Fruit fly (Drosophila melanogaster) whole organism, embryonic: ENCODE measurements around the gene mus301.

ENCODE experiments used
- CG1024 ChIP-seq: fragments of 200-800 bp; sonication (Bioruptor generic); IDR thresholded peaks from 2 replicates; pipeline ENCODE4 v1.3.6; 2022; ENCODE audit warnings: missing biosample characterization, missing genetic modification characterization
- CG10366 ChIP-seq: fragments of 200-800 bp; sonication (Bioruptor generic); IDR thresholded peaks from 2 replicates; pipeline ENCODE4 v1.3.6; 2022; ENCODE audit warnings: missing biosample characterization, missing genetic modification characterization
- CG1233 ChIP-seq: fragments of 200-800 bp; sonication (Bioruptor generic); optimal IDR thresholded peaks from 4 replicates; lab custom pipeline; 2018; ENCODE audit warnings: missing biosample characterization, mild to moderate bottlenecking, missing genetic modification characterization
- CG13287 ChIP-seq: fragments of 200-800 bp; sonication (Bioruptor generic); IDR thresholded peaks from 2 replicates; pipeline ENCODE4 v1.3.6; 2022; ENCODE audit warnings: missing biosample characterization, missing genetic modification characterization; ENCODE audit not compliant: partially characterized antibody
- CG14441 ChIP-seq: fragments of 200-800 bp; sonication (Bioruptor generic); IDR thresholded peaks from 2 replicates; pipeline ENCODE4 v1.3.6; 2022; ENCODE audit warnings: missing biosample characterization, missing genetic modification characterization
- CG17328 ChIP-seq: fragments of 200-800 bp; sonication (Bioruptor generic); IDR thresholded peaks from 2 replicates; pipeline ENCODE4 v1.3.6; 2022; ENCODE audit warnings: missing biosample characterization, missing genetic modification characterization
- CG18011 ChIP-seq: fragments of 200-800 bp; sonication (Bioruptor generic); optimal IDR thresholded peaks from 2 replicates; lab custom pipeline; 2017; ENCODE audit warnings: missing biosample characterization, missing genetic modification characterization, mild to moderate bottlenecking, moderate library complexity, missing genotype
- CG18262 ChIP-seq: fragments of 200-800 bp; optimal IDR thresholded peaks from 3 replicates; lab custom pipeline; 2019; ENCODE audit warnings: missing biosample characterization, mild to moderate bottlenecking, missing genetic modification characterization, moderate library complexity
- CG18764 ChIP-seq: fragments of 200-800 bp; sonication (Bioruptor generic); optimal IDR thresholded peaks from 3 replicates; lab custom pipeline; 2016; ENCODE audit warnings: missing biosample characterization, missing genetic modification characterization
- CG31224 ChIP-seq: fragments of 200-800 bp; sonication (Bioruptor generic); IDR thresholded peaks from 2 replicates; pipeline ENCODE4 v1.3.6; 2022; ENCODE audit warnings: missing biosample characterization, missing genetic modification characterization
- CG34376 ChIP-seq: fragments of 200-800 bp; sonication (Bioruptor generic); optimal IDR thresholded peaks from 2 replicates; lab custom pipeline; 2018; ENCODE audit warnings: missing biosample characterization, mild to moderate bottlenecking, missing genetic modification characterization
- CG3995 ChIP-seq: fragments of 200-800 bp; sonication (Bioruptor generic); optimal IDR thresholded peaks from 3 replicates; lab custom pipeline; 2016; ENCODE audit warnings: missing biosample characterization, missing genetic modification characterization
- CG4730 ChIP-seq: fragments of 200-800 bp; sonication (Bioruptor generic); IDR thresholded peaks from 2 replicates; pipeline ENCODE4 v1.3.6; 2022; ENCODE audit warnings: missing biosample characterization, missing genetic modification characterization
- CG6689 ChIP-seq: fragments of 200-800 bp; sonication (Bioruptor generic); IDR thresholded peaks from 2 replicates; pipeline ENCODE4 v1.3.6; 2022; ENCODE audit warnings: missing biosample characterization, missing genetic modification characterization
- CG6813 ChIP-seq: fragments of 200-800 bp; sonication (Bioruptor generic); optimal IDR thresholded peaks from 2 replicates; lab custom pipeline; 2017; ENCODE audit warnings: missing biosample characterization, missing genetic modification characterization, mild to moderate bottlenecking, moderate library complexity, missing genetic modification reagents
- CG7271 ChIP-seq: fragments of 200-800 bp; sonication (Bioruptor generic); optimal IDR thresholded peaks from 2 replicates; lab custom pipeline; 2018; ENCODE audit warnings: missing biosample characterization, mild to moderate bottlenecking, missing genetic modification characterization, moderate library complexity
- CG7928 ChIP-seq: fragments of 200-800 bp; sonication (Bioruptor generic); optimal IDR thresholded peaks from 2 replicates; lab custom pipeline; 2017; ENCODE audit warnings: missing biosample characterization, mild to moderate bottlenecking, missing genetic modification characterization
- CG9876 ChIP-seq: fragments of 200-800 bp; sonication (Bioruptor generic); optimal IDR thresholded peaks from 2 replicates; lab custom pipeline; 2016; ENCODE audit warnings: missing biosample characterization, missing genetic modification characterization
- CHES-1-like ChIP-seq: fragments of 200-800 bp; sonication (Bioruptor generic); optimal IDR thresholded peaks from 2 replicates; lab custom pipeline; 2016; ENCODE audit warnings: missing biosample characterization, missing genetic modification characterization
- CkIIα-i1 ChIP-seq: fragments of 200-800 bp; sonication (Bioruptor generic); IDR thresholded peaks from 2 replicates; pipeline ENCODE4 v1.3.6; 2022; ENCODE audit warnings: missing biosample characterization, missing genetic modification characterization
- Dll ChIP-seq: fragments of 200-800 bp; sonication (Bioruptor generic); IDR thresholded peaks from 4 replicates; pipeline ENCODE4 v1.3.6; 2022; ENCODE audit warnings: missing biosample characterization, missing genetic modification characterization; ENCODE audit not compliant: partially characterized antibody
- Doc3 ChIP-seq: fragments of 200-800 bp; sonication (Bioruptor generic); IDR thresholded peaks from 3 replicates; pipeline ENCODE4 v1.3.6; 2022; ENCODE audit warnings: missing biosample characterization, missing genetic modification characterization; ENCODE audit not compliant: partially characterized antibody
- Fer3 ChIP-seq: fragments of 200-800 bp; sonication (Bioruptor generic); optimal IDR thresholded peaks from 2 replicates; lab custom pipeline; 2018; ENCODE audit warnings: missing biosample characterization, mild to moderate bottlenecking, missing genetic modification characterization, moderate library complexity
- HLH54F ChIP-seq: fragments of 200-800 bp; sonication (Bioruptor generic); optimal IDR thresholded peaks from 3 replicates; lab custom pipeline; 2016; ENCODE audit warnings: missing biosample characterization, missing genetic modification characterization
- Lhr ChIP-seq: fragments of 200-800 bp; sonication (Bioruptor generic); optimal IDR thresholded peaks from 3 replicates; lab custom pipeline; 2017; ENCODE audit warnings: mild to moderate bottlenecking, missing biosample characterization, missing genetic modification reagents, missing genetic modification characterization
- Lpt ChIP-seq: fragments of >200 bp; optimal IDR thresholded peaks from 2 replicates; lab custom pipeline; 2018; ENCODE audit warnings: missing biosample characterization, missing genetic modification characterization
- Opbp ChIP-seq: fragments of 200-800 bp; sonication (Bioruptor generic); IDR thresholded peaks from 3 replicates; pipeline ENCODE4 v1.3.6; 2022; ENCODE audit warnings: missing biosample characterization, missing genetic modification characterization; ENCODE audit not compliant: partially characterized antibody
- Pdp1 ChIP-seq, 2 experiments: fragments of 200-800 bp; sonication (Bioruptor generic); optimal IDR thresholded peaks; 3 replicates each; lab custom pipeline; 2016; ENCODE audit warnings: missing biosample characterization in 2 of 2, missing genetic modification characterization in 2 of 2, mild to moderate bottlenecking in 1 of 2, moderate library complexity in 1 of 2
- Trl ChIP-seq, 3 experiments: fragments of >200 bp in 2 of 3; fragments of 200-800 bp in 1 of 3; sonication (Bioruptor generic) in 1 of 3; optimal IDR thresholded peaks; 2 replicates in 1 of 3; 3 replicates in 2 of 3; lab custom pipeline; 2016 to 2017; ENCODE audit warnings: missing biosample characterization in 1 of 3, missing genetic modification characterization in 1 of 3
- Xrp1 ChIP-seq: fragments of 200-800 bp; sonication (Bioruptor generic); IDR thresholded peaks from 2 replicates; pipeline ENCODE4 v1.3.6; 2022; ENCODE audit warnings: missing biosample characterization, missing genetic modification characterization
- cato ChIP-seq: fragments of 200-800 bp; sonication (Bioruptor generic); optimal IDR thresholded peaks from 2 replicates; lab custom pipeline; 2016; ENCODE audit warnings: missing biosample characterization, missing genetic modification characterization, borderline replicate concordance
- corto ChIP-seq: fragments of 200-800 bp; sonication (Bioruptor generic); optimal IDR thresholded peaks from 2 replicates; lab custom pipeline; 2016; ENCODE audit warnings: missing biosample characterization, mild to moderate bottlenecking, missing genetic modification characterization, moderate library complexity
- da ChIP-seq: fragments of 200-800 bp; sonication (Bioruptor generic); optimal IDR thresholded peaks from 2 replicates; lab custom pipeline; 2016; ENCODE audit warnings: missing biosample characterization, missing genetic modification characterization
- disco-r ChIP-seq: fragments of 200-800 bp; sonication (Bioruptor generic); optimal IDR thresholded peaks from 2 replicates; lab custom pipeline; 2016; ENCODE audit warnings: missing biosample characterization, missing genetic modification characterization
- emc ChIP-seq: fragments of 200-800 bp; sonication (Bioruptor generic); optimal IDR thresholded peaks from 2 replicates; lab custom pipeline; 2016; ENCODE audit warnings: missing biosample characterization, missing genetic modification characterization
- esg ChIP-seq: fragments of 200-800 bp; sonication (Bioruptor generic); conservative IDR thresholded peaks from 2 replicates; pipeline ENCODE4 v1.3.6; 2022; ENCODE audit warnings: missing biosample characterization, missing genetic modification characterization
- hbn ChIP-seq: fragments of 200-800 bp; sonication (Bioruptor generic); IDR thresholded peaks from 2 replicates; pipeline ENCODE4 v1.3.6; 2022; ENCODE audit warnings: missing biosample characterization, missing genetic modification characterization; ENCODE audit not compliant: partially characterized antibody
- insv ChIP-seq, 2 experiments: fragments of 200-800 bp; sonication (Bioruptor generic); optimal IDR thresholded peaks; 3 replicates each; lab custom pipeline; 2016 to 2018; ENCODE audit warnings: missing biosample characterization in 2 of 2, missing genetic modification characterization in 2 of 2
- kay ChIP-seq: fragments of 200-800 bp; sonication (Bioruptor generic); optimal IDR thresholded peaks from 2 replicates; lab custom pipeline; 2016; ENCODE audit warnings: missing biosample characterization, missing genetic modification characterization
- knrl ChIP-seq: fragments of 200-800 bp; sonication (Bioruptor generic); IDR thresholded peaks from 3 replicates; pipeline ENCODE4 v1.3.6; 2022; ENCODE audit warnings: missing biosample characterization, missing genetic modification characterization; ENCODE audit not compliant: partially characterized antibody
- oc ChIP-seq: fragments of 200-800 bp; sonication (Bioruptor generic); optimal IDR thresholded peaks from 2 replicates; lab custom pipeline; 2018; ENCODE audit warnings: missing biosample characterization, mild to moderate bottlenecking, missing genetic modification characterization, moderate library complexity
- pnt ChIP-seq: fragments of 200-800 bp; sonication (Bioruptor generic); optimal IDR thresholded peaks from 3 replicates; lab custom pipeline; 2016; ENCODE audit warnings: missing biosample characterization, missing genetic modification characterization
- pzg ChIP-seq: fragments of 200-800 bp; sonication (Bioruptor generic); optimal IDR thresholded peaks from 3 replicates; lab custom pipeline; 2018; ENCODE audit warnings: missing biosample characterization, mild to moderate bottlenecking, missing genetic modification characterization, moderate library complexity
- sima ChIP-seq: fragments of 200-800 bp; sonication (Bioruptor generic); optimal IDR thresholded peaks from 2 replicates; lab custom pipeline; 2016; ENCODE audit warnings: missing biosample characterization, missing genetic modification characterization
- stwl ChIP-seq: fragments of 200-800 bp; sonication (Bioruptor generic); optimal IDR thresholded peaks from 3 replicates; lab custom pipeline; 2018; ENCODE audit warnings: missing biosample characterization, mild to moderate bottlenecking, missing genetic modification characterization, moderate library complexity
- tap ChIP-seq: fragments of 200-800 bp; optimal IDR thresholded peaks from 3 replicates; lab custom pipeline; 2019; ENCODE audit warnings: missing biosample characterization, mild to moderate bottlenecking, missing genetic modification characterization, moderate library complexity
- unpg ChIP-seq: fragments of 200-800 bp; sonication (Bioruptor generic); optimal IDR thresholded peaks from 3 replicates; lab custom pipeline; 2018; ENCODE audit warnings: missing biosample characterization, mild to moderate bottlenecking, missing genetic modification characterization, moderate library complexity

The mus301 gene

DNA sequence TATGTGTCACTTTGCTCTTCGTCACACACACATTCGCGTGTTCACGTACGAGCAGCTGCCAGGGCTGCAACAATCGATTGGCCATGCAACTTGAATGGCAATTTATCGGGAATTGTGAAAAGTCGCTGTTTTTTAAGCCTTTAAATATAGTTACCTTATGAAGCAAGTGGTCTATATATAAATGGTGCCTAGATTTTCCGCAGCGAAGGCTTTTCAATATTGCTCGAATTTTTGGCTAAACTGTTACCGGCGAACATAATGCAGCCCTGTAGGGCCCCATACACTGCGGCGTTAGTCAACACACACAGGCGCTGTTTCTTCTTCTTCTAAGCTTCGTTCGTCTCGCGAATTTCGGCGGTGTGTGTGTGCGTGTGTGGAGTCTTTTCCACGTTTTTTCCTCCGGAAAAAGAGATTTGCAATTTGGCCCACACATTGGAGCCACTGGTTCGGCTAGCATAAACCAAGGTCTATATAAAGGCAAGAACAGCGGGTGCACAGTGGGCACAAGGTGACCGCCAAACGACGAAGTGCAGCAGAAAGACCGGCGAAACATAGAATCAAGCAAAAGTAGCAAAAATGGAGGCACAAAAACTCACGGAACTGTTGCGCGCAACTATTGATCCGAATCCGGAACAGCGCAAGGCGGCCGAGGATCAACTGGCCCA lies 21.6 kb upstream of the mus301 start, which contains the start of the genes Arp3 and msk (continued):
- no peak for TF ChIP-seq CG7271
- peak; percentile 62; the same call in 2 of the 3 replicates for TF ChIP-seq knrl (GFP tag; lab: Robert Waterston, UW)
- TF ChIP-seq CG13287 (GFP tag; lab: Robert Waterston, UW): peak; percentile 68
- peak; percentile 99 for TF ChIP-seq CG3995 (GFP tag; lab: Kevin White, UChicago)
- no peak for TF ChIP-seq Lpt (GFP tag; lab: Kevin White, UChicago)
- TF ChIP-seq hbn (GFP tag; lab: Robert Waterston, UW): no peak
- peak; percentile 35; the same call in 2 of the 3 replicates for TF ChIP-seq Doc3 (GFP tag; lab: Robert Waterston, UW)
- peak; percentile 83 for TF ChIP-seq CG9876 (GFP tag; lab: Kevin White, UChicago)
- peak; percentile 60; the same call in 1 of the 2 replicates for TF ChIP-seq CG10366
- TF ChIP-seq CG7928 (GFP tag; lab: Kevin White, UChicago): peak; percentile 100
- TF ChIP-seq stwl (tag; lab: Kevin White, UChicago): peak; percentile 75
- TF ChIP-seq disco-r: peak; percentile 89
- peak; percentile 86 for TF ChIP-seq CG34376 (GFP tag; lab: Kevin White, UChicago)
- peak in 1 of 2 experiments; percentile 13 for TF ChIP-seq Trl (optimal IDR thresholded peaks at IDR 0.05; lab: Kevin White, UChicago)
- TF ChIP-seq Trl (GFP tag; optimal IDR thresholded peaks at IDR 0.05; lab: Kevin White, UChicago): peak; percentile 91
- peak; percentile 56 for TF ChIP-seq CG6689 (GFP tag; lab: Robert Waterston, UW)
- TF ChIP-seq CG17328: peak; percentile 47
- peak; percentile 97 for TF ChIP-seq CHES-1-like (GFP tag; lab: Kevin White, UChicago)
- no peak for TF ChIP-seq CG6813
- TF ChIP-seq oc (tag; lab: Kevin White, UChicago): no peak
- TF ChIP-seq CG18262 (tag; lab: Kevin White, UChicago): peak; percentile 54
- peak; percentile 47; the same call in 1 of the 2 replicates for TF ChIP-seq esg (GFP tag; lab: Robert Waterston, UW)
- peak; percentile 58; the same call in 1 of the 2 replicates for TF ChIP-seq CG31224 (GFP tag; lab: Robert Waterston, UW)
- peak; percentile 43 for TF ChIP-seq CG18011 (GFP tag; lab: Kevin White, UChicago)
- no peak for TF ChIP-seq Opbp
- 0 out of 2 replicates have a peak, but pooled peaks have one; percentile 37 for TF ChIP-seq CG4730
- peak; percentile 53; the same call in 2 of the 4 replicates for TF ChIP-seq Dll (GFP tag; lab: Robert Waterston, UW)
- TF ChIP-seq CG18764 (GFP tag; lab: Kevin White, UChicago): peak; percentile 83
- peak; percentile 69 for TF ChIP-seq unpg (GFP tag; lab: Kevin White, UChicago)
- TF ChIP-seq emc (GFP tag; lab: Kevin White, UChicago): peak; percentile 83
- TF ChIP-seq Fer3 (tag; lab: Kevin White, UChicago): peak; percentile 74
- peak; percentile 40 for TF ChIP-seq cato (GFP tag; lab: Kevin White, UChicago)
- peak in 1 of 2 experiments; percentile 57 for TF ChIP-seq insv (GFP tag; optimal IDR thresholded peaks at IDR 0.05; lab: Kevin White, UChicago)
- TF ChIP-seq tap (tag; lab: Kevin White, UChicago): no peak
- TF ChIP-seq pzg (GFP tag; lab: Kevin White, UChicago): peak; percentile 96
- TF ChIP-seq Xrp1 (GFP tag; lab: Robert Waterston, UW): peak; percentile 71
- peak; percentile 41 for TF ChIP-seq sima (GFP tag; lab: Kevin White, UChicago)
- peak; percentile 84 for TF ChIP-seq pnt (GFP tag; lab: Kevin White, UChicago)
- TF ChIP-seq HLH54F (GFP tag; lab: Kevin White, UChicago): peak; percentile 91
- peak; percentile 76 for TF ChIP-seq CG1233
- peak; percentile 66 for TF ChIP-seq Lhr (GFP tag; lab: Kevin White, UChicago)
- TF ChIP-seq Pdp1 (GFP tag; optimal IDR thresholded peaks at IDR 0.05; lab: Kevin White, UChicago): peak; percentile 86 to 91
- TF ChIP-seq da (GFP tag; lab: Kevin White, UChicago): peak; percentile 79
- TF ChIP-seq kay (GFP tag; lab: Kevin White, UChicago): peak; percentile 98
- no peak for TF ChIP-seq CkIIα-i1
- TF ChIP-seq CG1024 (GFP tag; lab: Robert Waterston, UW): 0 out of 2 replicates have a peak, but pooled peaks have one; percentile 31
- peak; percentile 64 for TF ChIP-seq CG14441 (GFP tag; lab: Robert Waterston, UW)
- TF ChIP-seq corto (GFP tag; lab: Kevin White, UChicago): no peak
